Worm (Caenorhabditis elegans) whole organism, midembryonic: Measurements from ENCODE around the gene C34E10.10.

Source experiments
- flt-1 ChIP-seq: fragments of 200-800 bp; sonication (Bioruptor generic); IDR thresholded peaks from 2 replicates; pipeline ENCODE4 v1.3.6; 2022; ENCODE audit warnings: missing genetic modification characterization, missing compliant biosample characterization
- ztf-29 ChIP-seq: fragments of 200-800 bp; sonication (Bioruptor generic); IDR thresholded peaks from 2 replicates; pipeline ENCODE4 v1.3.6; 2022; ENCODE audit warnings: missing genetic modification reagents, missing genetic modification characterization, missing compliant biosample characterization

ce11 chrIII:5181217-5181616, 46.5 kb downstream of the C34E10.10 start:
- TF ChIP-seq ztf-29 (GFP tag; lab: Robert Waterston, UW) (no peak), flt-1 (GFP tag; lab: Robert Waterston, UW) (no peak)
